Fruit fly (Drosophila melanogaster) whole organism, embryonic: ENCODE results near the gene CG5835.
A peak's percentile ranks its signal among the peaks of the same experiment; 100 is the strongest.

Source experiments
- Ada2b ChIP-seq: fragments of 200-800 bp; sonication (Bioruptor generic); IDR thresholded peaks from 2 replicates; pipeline ENCODE4 v1.3.6; 2022; ENCODE audit warnings: missing biosample characterization, missing genetic modification characterization
- B-H2 ChIP-seq: fragments of 200-800 bp; sonication (Bioruptor generic); optimal IDR thresholded peaks from 2 replicates; lab custom pipeline; 2018; ENCODE audit warnings: missing biosample characterization, mild to moderate bottlenecking, missing genetic modification characterization
- CG10147 ChIP-seq: fragments of 200-800 bp; sonication (Bioruptor generic); optimal IDR thresholded peaks from 2 replicates; lab custom pipeline; 2019; ENCODE audit warnings: missing biosample characterization, mild to moderate bottlenecking, missing genetic modification characterization, moderate library complexity
- CG12391 ChIP-seq: fragments of 200-800 bp; sonication (Bioruptor generic); optimal IDR thresholded peaks from 3 replicates; lab custom pipeline; 2018; ENCODE audit warnings: missing biosample characterization, mild to moderate bottlenecking, missing genetic modification characterization, moderate library complexity
- CG12942 ChIP-seq: fragments of 200-800 bp; sonication (Bioruptor generic); optimal IDR thresholded peaks from 3 replicates; lab custom pipeline; 2016; ENCODE audit warnings: missing biosample characterization, missing genetic modification characterization
- CG13296 ChIP-seq: fragments of 200-800 bp; sonication (Bioruptor generic); optimal IDR thresholded peaks from 3 replicates; lab custom pipeline; 2018; ENCODE audit warnings: missing biosample characterization, mild to moderate bottlenecking, missing genetic modification characterization
- CG14965 ChIP-seq: fragments of 200-800 bp; sonication (Bioruptor generic); optimal IDR thresholded peaks from 2 replicates; lab custom pipeline; 2016; ENCODE audit warnings: missing biosample characterization, missing genetic modification characterization, borderline replicate concordance
- CG16815 ChIP-seq: fragments of 200-800 bp; sonication (Bioruptor generic); optimal IDR thresholded peaks from 3 replicates; lab custom pipeline; 2017; ENCODE audit warnings: missing biosample characterization, mild to moderate bottlenecking, missing genetic modification characterization
- CG17186 ChIP-seq: fragments of 200-800 bp; sonication (Bioruptor generic); optimal IDR thresholded peaks from 3 replicates; lab custom pipeline; 2017; ENCODE audit warnings: missing biosample characterization, missing genetic modification reagents, missing genetic modification characterization
- CG17359 ChIP-seq: fragments of 200-800 bp; sonication (Bioruptor generic); optimal IDR thresholded peaks from 3 replicates; lab custom pipeline; 2018; ENCODE audit warnings: missing biosample characterization, mild to moderate bottlenecking, missing genetic modification characterization, moderate library complexity
- CG17912 ChIP-seq: fragments of 200-800 bp; sonication (Bioruptor generic); optimal IDR thresholded peaks from 2 replicates; lab custom pipeline; 2018; ENCODE audit warnings: missing biosample characterization, mild to moderate bottlenecking, missing genetic modification characterization
- CG1792 ChIP-seq: fragments of 200-800 bp; sonication (Bioruptor generic); optimal IDR thresholded peaks from 2 replicates; lab custom pipeline; 2016; ENCODE audit warnings: missing biosample characterization, missing genetic modification characterization
- CG18599 ChIP-seq: fragments of 200-800 bp; sonication (Bioruptor generic); optimal IDR thresholded peaks from 3 replicates; lab custom pipeline; 2017; ENCODE audit warnings: missing biosample characterization, missing genetic modification characterization, mild to moderate bottlenecking, moderate library complexity, missing genetic modification reagents
- CG2199 ChIP-seq: fragments of 200-800 bp; sonication (Bioruptor generic); IDR thresholded peaks from 3 replicates; pipeline ENCODE4 v1.3.6; 2022; ENCODE audit warnings: missing biosample characterization, missing genetic modification characterization
- CG8944 ChIP-seq: fragments of 200-800 bp; sonication (Bioruptor generic); optimal IDR thresholded peaks from 3 replicates; lab custom pipeline; 2016; ENCODE audit warnings: missing biosample characterization, missing genetic modification characterization
- CG9215 ChIP-seq: fragments of 200-800 bp; sonication (Bioruptor generic); IDR thresholded peaks from 2 replicates; pipeline ENCODE4 v1.3.6; 2022; ENCODE audit warnings: missing biosample characterization, missing genetic modification characterization
- Dbx ChIP-seq: fragments of 200-800 bp; sonication (Bioruptor generic); IDR thresholded peaks from 3 replicates; pipeline ENCODE4 v1.3.6; 2022; ENCODE audit warnings: missing biosample characterization, missing genetic modification characterization
- Ets97D ChIP-seq: fragments of 200-800 bp; sonication (Bioruptor generic); optimal IDR thresholded peaks from 3 replicates; lab custom pipeline; 2016; ENCODE audit warnings: missing biosample characterization, missing genetic modification characterization
- HLH54F ChIP-seq: fragments of 200-800 bp; sonication (Bioruptor generic); optimal IDR thresholded peaks from 3 replicates; lab custom pipeline; 2016; ENCODE audit warnings: missing biosample characterization, missing genetic modification characterization
- Hmr ChIP-seq: fragments of 200-800 bp; sonication (Bioruptor generic); optimal IDR thresholded peaks from 3 replicates; lab custom pipeline; 2017; ENCODE audit warnings: mild to moderate bottlenecking, missing biosample characterization, missing genetic modification reagents, missing genetic modification characterization
- Hr51 ChIP-seq, 2 experiments: fragments of 200-800 bp; sonication (Bioruptor generic); optimal IDR thresholded peaks; 2 replicates in 1 of 2; 3 replicates in 1 of 2; lab custom pipeline; 2016 to 2018; ENCODE audit warnings: missing biosample characterization in 2 of 2, missing genetic modification characterization in 2 of 2, mild to moderate bottlenecking in 1 of 2, moderate library complexity in 1 of 2
- Mad ChIP-seq: fragments of 200-800 bp; sonication (Bioruptor generic); optimal IDR thresholded peaks from 2 replicates; lab custom pipeline; 2016; ENCODE audit warnings: missing biosample characterization, missing genetic modification characterization
- Med ChIP-seq: fragments of 200-800 bp; sonication (Bioruptor generic); peaks from one replicate; lab custom pipeline; 2016; ENCODE audit warnings: missing biosample characterization, missing genetic modification characterization, mild to moderate bottlenecking, inconsistent platforms, moderate library complexity
- Ravus ChIP-seq: fragments of 200-800 bp; sonication (Bioruptor generic); IDR thresholded peaks from 2 replicates; pipeline ENCODE4 v1.3.6; 2022; ENCODE audit warnings: missing biosample characterization, missing genetic modification characterization
- Spps ChIP-seq: fragments of 200-800 bp; sonication (Bioruptor generic); optimal IDR thresholded peaks from 2 replicates; lab custom pipeline; 2018; ENCODE audit warnings: missing biosample characterization, mild to moderate bottlenecking, missing genetic modification characterization
- al ChIP-seq: fragments of 200-800 bp; sonication (Bioruptor generic); IDR thresholded peaks from 2 replicates; pipeline ENCODE4 v1.3.6; 2022; ENCODE audit warnings: missing biosample characterization, missing genetic modification characterization
- bcd ChIP-seq: fragments of 200-800 bp; sonication (Bioruptor generic); optimal IDR thresholded peaks from 2 replicates; lab custom pipeline; 2017; ENCODE audit warnings: missing biosample characterization, mild to moderate bottlenecking, missing genetic modification characterization
- croc ChIP-seq: fragments of 200-800 bp; sonication (Bioruptor generic); conservative IDR thresholded peaks from 3 replicates; pipeline ENCODE4 v1.3.6; 2022; ENCODE audit warnings: missing biosample characterization, missing genetic modification characterization
- da ChIP-seq: fragments of 200-800 bp; sonication (Bioruptor generic); optimal IDR thresholded peaks from 2 replicates; lab custom pipeline; 2016; ENCODE audit warnings: missing biosample characterization, missing genetic modification characterization
- dati ChIP-seq: fragments of 200-800 bp; sonication (Bioruptor generic); IDR thresholded peaks from 2 replicates; pipeline ENCODE4 v1.3.6; 2022; ENCODE audit warnings: missing biosample characterization, missing genetic modification characterization
- dm ChIP-seq: fragments of 200-800 bp; sonication (Bioruptor generic); optimal IDR thresholded peaks from 3 replicates; lab custom pipeline; 2016; ENCODE audit warnings: missing biosample characterization, missing genetic modification characterization
- dmrt11E ChIP-seq: fragments of 200-800 bp; sonication (Bioruptor generic); optimal IDR thresholded peaks from 3 replicates; lab custom pipeline; 2018; ENCODE audit warnings: missing biosample characterization, mild to moderate bottlenecking, missing genetic modification characterization, moderate library complexity
- emc ChIP-seq: fragments of 200-800 bp; sonication (Bioruptor generic); optimal IDR thresholded peaks from 2 replicates; lab custom pipeline; 2016; ENCODE audit warnings: missing biosample characterization, missing genetic modification characterization
- ems ChIP-seq: fragments of 200-800 bp; sonication (Bioruptor generic); optimal IDR thresholded peaks from 3 replicates; lab custom pipeline; 2016; ENCODE audit warnings: missing biosample characterization, missing genetic modification characterization
- exex ChIP-seq: fragments of 200-800 bp; sonication (Bioruptor generic); optimal IDR thresholded peaks from 4 replicates; lab custom pipeline; 2018; ENCODE audit warnings: missing biosample characterization, mild to moderate bottlenecking, missing genetic modification characterization, moderate library complexity
- gem ChIP-seq: fragments of 200-800 bp; sonication (Bioruptor generic); optimal IDR thresholded peaks from 2 replicates; lab custom pipeline; 2019; ENCODE audit warnings: missing biosample characterization, mild to moderate bottlenecking, missing genetic modification characterization, moderate library complexity
- gfzf ChIP-seq: fragments of 200-800 bp; sonication (Bioruptor generic); optimal IDR thresholded peaks from 2 replicates; lab custom pipeline; 2016; ENCODE audit warnings: missing biosample characterization, mild to moderate bottlenecking, missing genetic modification characterization, moderate library complexity
- gt ChIP-seq: fragments of 200-800 bp; sonication (Bioruptor generic); IDR thresholded peaks from 2 replicates; pipeline ENCODE4 v1.3.6; 2022; ENCODE audit warnings: missing biosample characterization, missing genetic modification characterization
- h ChIP-seq: fragments of >200 bp; optimal IDR thresholded peaks from 2 replicates; lab custom pipeline; 2017
- inv ChIP-seq: fragments of 200-800 bp; sonication (Bioruptor generic); IDR thresholded peaks from 2 replicates; pipeline ENCODE4 v1.3.6; 2022; ENCODE audit warnings: missing biosample characterization, missing genetic modification characterization; ENCODE audit not compliant: partially characterized antibody
- p53 ChIP-seq: fragments of 200-800 bp; sonication (Bioruptor generic); optimal IDR thresholded peaks from 2 replicates; lab custom pipeline; 2016; ENCODE audit warnings: missing biosample characterization, missing genetic modification characterization
- scrt ChIP-seq: fragments of 200-800 bp; sonication (Bioruptor generic); optimal IDR thresholded peaks from 2 replicates; lab custom pipeline; 2018; ENCODE audit warnings: missing biosample characterization, mild to moderate bottlenecking, missing genetic modification characterization, moderate library complexity
- sisA ChIP-seq: fragments of 200-800 bp; sonication (Bioruptor generic); IDR thresholded peaks from 2 replicates; pipeline ENCODE4 v1.3.6; 2022; ENCODE audit warnings: missing biosample characterization, missing genetic modification characterization
- slbo ChIP-seq: fragments of 200-800 bp; sonication (Bioruptor generic); IDR thresholded peaks from 2 replicates; pipeline ENCODE4 v1.3.6; 2022; ENCODE audit warnings: missing biosample characterization, missing genetic modification characterization
- tup ChIP-seq: fragments of 200-800 bp; sonication (Bioruptor generic); optimal IDR thresholded peaks from 2 replicates; lab custom pipeline; 2016; ENCODE audit warnings: missing biosample characterization, mild to moderate bottlenecking, missing genetic modification characterization, moderate library complexity
- unc-4 ChIP-seq: fragments of 200-800 bp; sonication (Bioruptor generic); IDR thresholded peaks from 2 replicates; pipeline ENCODE4 v1.3.6; 2022; ENCODE audit warnings: missing biosample characterization, missing genetic modification characterization; ENCODE audit not compliant: partially characterized antibody
- unpg ChIP-seq: fragments of 200-800 bp; sonication (Bioruptor generic); optimal IDR thresholded peaks from 3 replicates; lab custom pipeline; 2018; ENCODE audit warnings: missing biosample characterization, mild to moderate bottlenecking, missing genetic modification characterization, moderate library complexity
- wor ChIP-seq: fragments of 200-800 bp; sonication (Bioruptor generic); IDR thresholded peaks from 2 replicates; pipeline ENCODE4 v1.3.6; 2022; ENCODE audit warnings: missing biosample characterization, missing genetic modification characterization

Gene CG5835

DNA sequence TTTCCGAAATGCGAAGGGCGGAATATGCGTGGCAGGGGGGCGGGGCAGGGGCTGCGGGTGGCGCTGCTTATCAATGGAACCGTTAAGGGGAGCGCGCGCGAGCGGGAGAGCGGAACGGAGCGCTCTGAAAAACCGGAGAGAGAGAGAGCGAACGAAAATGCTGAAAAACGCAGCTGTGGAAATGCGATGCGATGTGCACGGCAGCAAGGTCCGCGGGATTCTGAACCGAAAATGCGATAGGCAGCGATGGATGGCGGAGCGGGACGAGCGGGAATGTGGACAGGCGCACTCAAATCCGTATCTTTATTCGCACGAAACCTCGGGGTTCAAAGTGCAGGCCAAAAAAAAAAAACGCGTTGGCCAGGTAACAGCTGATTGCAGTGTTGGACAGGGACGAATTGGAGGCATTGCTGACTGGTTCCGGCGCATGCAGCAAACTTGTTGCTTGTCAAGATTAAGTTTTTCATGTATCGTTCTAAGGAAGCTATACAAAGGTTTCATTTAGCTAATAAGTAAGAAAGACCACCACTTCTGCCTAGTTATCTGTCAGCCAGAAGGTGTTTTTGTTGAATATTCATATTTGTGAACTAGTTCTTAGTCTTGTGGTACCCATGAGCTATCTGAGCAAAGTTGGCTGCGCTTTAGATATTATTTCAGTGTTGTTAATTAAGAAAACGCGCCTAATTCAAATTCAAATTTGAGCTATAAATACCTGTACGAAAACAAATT lies 5.8 kb downstream of the CG5835 start, which contains the start of gene Ppcs (continued):
- TF ChIP-seq CG13296 (peak; percentile 73), sisA (peak; percentile 13; the same call in 1 of the 2 replicates), Ada2b (GFP tag; lab: Robert Waterston, UW) (no peak), CG10147 (GFP tag; lab: Kevin White, UChicago) (peak; percentile 52), wor (no peak), Dbx (peak; percentile 54; the same call in 2 of the 3 replicates), slbo (GFP tag; lab: Robert Waterston, UW) (peak; percentile 51; the same call in 1 of the 2 replicates), CG17912 (GFP tag; lab: Kevin White, UChicago) (peak; percentile 20), unc-4 (GFP tag; lab: Robert Waterston, UW) (peak; percentile 54), h (lab: Kevin White, UChicago) (no peak), dmrt11E (tag; lab: Kevin White, UChicago) (peak; percentile 21), CG17359 (tag; lab: Kevin White, UChicago) (peak; percentile 32), ems (GFP tag; lab: Kevin White, UChicago) (peak; percentile 48), CG9215 (GFP tag; lab: Robert Waterston, UW) (peak; percentile 63), croc (GFP tag; lab: Robert Waterston, UW) (peak; percentile 13; the same call in 1 of the 3 replicates), CG17186 (peak; percentile 83), al (GFP tag; lab: Robert Waterston, UW) (0 out of 2 replicates have a peak, but pooled peaks have one; percentile 35), CG18599 (GFP tag; lab: Kevin White, UChicago) (peak; percentile 68), p53 (GFP tag; lab: Kevin White, UChicago) (peak; percentile 46), tup (GFP tag; lab: Kevin White, UChicago) (no peak), CG2199 (GFP tag; lab: Robert Waterston, UW) (0 out of 3 replicates have a peak, but pooled peaks have one; percentile 27), Ravus (GFP tag; lab: Robert Waterston, UW) (no peak), CG8944 (GFP tag; lab: Kevin White, UChicago) (peak; percentile 65), CG1792 (GFP tag; lab: Kevin White, UChicago) (peak; percentile 34), gem (tag; lab: Kevin White, UChicago) (peak; percentile 47), CG16815 (peak; percentile 34), dm (GFP tag; lab: Kevin White, UChicago) (peak; percentile 75), exex (tag; lab: Kevin White, UChicago) (peak; percentile 57), emc (peak; percentile 36), CG14965 (GFP tag; lab: Kevin White, UChicago) (no peak), B-H2 (GFP tag; lab: Kevin White, UChicago) (peak; percentile 70), Hr51 (GFP tag; optimal IDR thresholded peaks at IDR 0.05; lab: Kevin White, UChicago) (peak; percentile 51 to 66), Mad (GFP tag; lab: Kevin White, UChicago) (peak; percentile 4), da (GFP tag; lab: Kevin White, UChicago) (peak; percentile 54), Ets97D (peak; percentile 97), gt (GFP tag; lab: Robert Waterston, UW) (no peak), Med (GFP tag; lab: Kevin White, UChicago) (peak; percentile 92), scrt (GFP tag; lab: Kevin White, UChicago) (peak; percentile 98), CG12391 (tag; lab: Kevin White, UChicago) (peak; percentile 54), Spps (no peak), CG12942 (peak; percentile 49), dati (GFP tag; lab: Robert Waterston, UW) (no peak), Hmr (GFP tag; lab: Kevin White, UChicago) (peak; percentile 77), gfzf (peak; percentile 44), unpg (GFP tag; lab: Kevin White, UChicago) (peak; percentile 20), inv (GFP tag; lab: Robert Waterston, UW) (no peak; the same call in 1 of the 2 replicates), HLH54F (GFP tag; lab: Kevin White, UChicago) (peak; percentile 73), bcd (GFP tag; lab: Kevin White, UChicago) (peak; percentile 64)
